Fruit fly (Drosophila melanogaster) whole organism, pupa: ENCODE data around the gene Eig71Ej.

Source experiments
- CG32121 ChIP-seq: fragments of 200-800 bp; sonication (Bioruptor generic); IDR thresholded peaks from 2 replicates; pipeline ENCODE4 v1.3.6; 2022; ENCODE audit warnings: missing biosample characterization, missing genetic modification characterization
- EcR ChIP-seq: fragments of 200-800 bp; sonication (Bioruptor generic); optimal IDR thresholded peaks from 3 replicates; lab custom pipeline; 2019; ENCODE audit warnings: missing biosample characterization, missing genetic modification characterization, mild to moderate bottlenecking, moderate library complexity, missing genetic modification reagents
- Pif1B ChIP-seq: fragments of 200-800 bp; sonication (Bioruptor generic); optimal IDR thresholded peaks from 3 replicates; lab custom pipeline; 2016; ENCODE audit warnings: missing biosample characterization, missing genetic modification characterization

- no peak for TF ChIP-seq Pif1B (GFP tag; lab: Kevin White, UChicago)
- no peak for TF ChIP-seq CG32121
- no peak for TF ChIP-seq EcR
Observed at dm6 chr3L:15684017-15684416, 23.2 kb upstream of the Eig71Ej start.
